Worm (Caenorhabditis elegans) whole organism, early embryonic: ENCODE measurements around the gene F28A12.10.

ENCODE experiments used
- B0310.2 ChIP-seq: sonication (generic microtip); optimal IDR thresholded peaks from 2 replicates; lab custom pipeline; 2016; ENCODE audit warnings: mild to moderate bottlenecking, missing genetic modification characterization, missing compliant biosample characterization
- F13C5.2 ChIP-seq: sonication (generic microtip); optimal IDR thresholded peaks from 2 replicates; lab custom pipeline; 2017; ENCODE audit warnings: mild to moderate bottlenecking, missing genetic modification characterization, inconsistent platforms, missing compliant biosample characterization
- aly-1 ChIP-seq: sonication (generic microtip); optimal IDR thresholded peaks from 2 replicates; lab custom pipeline; 2016; ENCODE audit warnings: missing genetic modification characterization, missing compliant biosample characterization
- ama-1 ChIP-seq: fragments of 150-350 bp; optimal IDR thresholded peaks from 2 replicates; lab custom pipeline; 2014
- ceh-13 ChIP-seq: fragments of 200-800 bp; sonication (Bioruptor generic); optimal IDR thresholded peaks from 2 replicates; lab custom pipeline; 2018; ENCODE audit warnings: mild to moderate bottlenecking, missing genetic modification characterization, missing compliant biosample characterization
- ceh-36 ChIP-seq: sonication (generic microtip); optimal IDR thresholded peaks from 2 replicates; lab custom pipeline; 2016; ENCODE audit warnings: missing genetic modification characterization, inconsistent platforms, missing compliant biosample characterization
- ets-7 ChIP-seq: sonication (generic microtip); optimal IDR thresholded peaks from 2 replicates; lab custom pipeline; 2016; ENCODE audit warnings: missing genotype, missing genetic modification characterization, missing compliant biosample characterization
- flt-1 ChIP-seq: fragments of 200-800 bp; sonication (Bioruptor generic); IDR thresholded peaks from 2 replicates; pipeline ENCODE4 v1.3.6; 2022; ENCODE audit warnings: missing genetic modification characterization, missing compliant biosample characterization
- hmbx-1 ChIP-seq: sonication (generic microtip); optimal IDR thresholded peaks from 2 replicates; lab custom pipeline; 2016; ENCODE audit warnings: mild to moderate bottlenecking, missing genetic modification characterization, missing compliant biosample characterization
- hmg-4 ChIP-seq: fragments of 200-800 bp; sonication (Bioruptor generic); optimal IDR thresholded peaks from 2 replicates; lab custom pipeline; 2018; ENCODE audit warnings: mild to moderate bottlenecking, missing genetic modification characterization, missing compliant biosample characterization
- hnd-1 ChIP-seq: sonication (generic microtip); optimal IDR thresholded peaks from 2 replicates; lab custom pipeline; 2016; ENCODE audit warnings: missing genetic modification characterization, missing compliant biosample characterization
- pes-1 ChIP-seq: fragments of 200-800 bp; sonication (Bioruptor generic); IDR thresholded peaks from 2 replicates; pipeline ENCODE4 v1.3.6; 2022; ENCODE audit warnings: missing genetic modification reagents, missing genetic modification characterization, missing compliant biosample characterization
- scrt-1 ChIP-seq: fragments of 200-800 bp; sonication (Bioruptor generic); IDR thresholded peaks from 2 replicates; pipeline ENCODE4 v1.3.6; 2022; ENCODE audit warnings: missing genetic modification characterization, missing compliant biosample characterization
- sea-1 ChIP-seq: fragments of 200-800 bp; sonication (Bioruptor generic); conservative IDR thresholded peaks from 2 replicates; pipeline ENCODE4 v1.3.6; 2022; ENCODE audit warnings: missing genetic modification characterization, missing compliant biosample characterization
- tbx-11 ChIP-seq: fragments of 200-800 bp; sonication (Bioruptor generic); IDR thresholded peaks from 2 replicates; pipeline ENCODE4 v1.3.6; 2022; ENCODE audit warnings: missing genetic modification characterization, missing compliant biosample characterization
- tbx-37 ChIP-seq: fragments of 200-800 bp; sonication (Bioruptor generic); conservative IDR thresholded peaks from 2 replicates; pipeline ENCODE4 v1.3.6; 2022; ENCODE audit warnings: missing genetic modification reagents, missing genetic modification characterization, missing compliant biosample characterization
- tra-4 ChIP-seq: sonication (generic microtip); optimal IDR thresholded peaks from 2 replicates; lab custom pipeline; 2017; ENCODE audit warnings: missing genetic modification characterization, missing compliant biosample characterization

Gene F28A12.10

ce11 chrV:8626406-8626805 is 11.2 kb downstream of the F28A12.10 start:
- TF ChIP-seq B0310.2 (tag; lab: Kevin White, UChicago): no peak
- TF ChIP-seq tbx-37: no peak
- no peak for TF ChIP-seq aly-1
- no peak for TF ChIP-seq tbx-11 (GFP tag; lab: Robert Waterston, UW)
- TF ChIP-seq ceh-36: no peak
- no peak for TF ChIP-seq scrt-1 (GFP tag; lab: Robert Waterston, UW)
- no peak for TF ChIP-seq hmg-4 (GFP tag; lab: Kevin White, UChicago)
- no peak for TF ChIP-seq F13C5.2 (tag; lab: Kevin White, UChicago)
- TF ChIP-seq flt-1 (GFP tag; lab: Robert Waterston, UW): no peak
- no peak for TF ChIP-seq ceh-13 (GFP tag; lab: Kevin White, UChicago)
- no peak for TF ChIP-seq tra-4 (tag; lab: Kevin White, UChicago)

DNA sequence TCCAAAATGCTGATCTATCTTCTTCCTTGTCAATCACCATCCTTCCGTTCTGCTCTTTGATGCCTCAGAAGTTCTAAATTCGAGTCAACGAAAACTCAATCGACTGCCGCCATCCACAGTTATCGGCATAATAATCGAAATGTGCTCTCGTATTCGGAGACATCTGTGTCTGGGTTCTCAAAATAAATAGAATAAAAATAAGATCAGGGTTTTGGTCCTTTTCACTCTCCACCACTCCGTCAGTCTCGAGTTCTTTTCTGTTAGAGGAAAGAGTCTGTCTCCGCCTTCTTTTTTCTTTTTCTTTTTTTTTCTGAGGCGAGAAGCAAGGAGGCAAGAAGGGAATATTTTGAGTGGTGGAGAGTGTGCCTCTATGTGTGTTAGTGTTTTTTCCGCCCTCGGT is 13.8 kb downstream of the F28A12.10 start, which contains the start of gene F41E6.17:
Gene F41E6.17 (plus strand): TSS at position 348 of the 400 bp plus-strand sequence.
- TF ChIP-seq tra-4 (tag; lab: Kevin White, UChicago) (no peak), B0310.2 (tag; lab: Kevin White, UChicago) (no peak), aly-1 (no peak)

DNA sequence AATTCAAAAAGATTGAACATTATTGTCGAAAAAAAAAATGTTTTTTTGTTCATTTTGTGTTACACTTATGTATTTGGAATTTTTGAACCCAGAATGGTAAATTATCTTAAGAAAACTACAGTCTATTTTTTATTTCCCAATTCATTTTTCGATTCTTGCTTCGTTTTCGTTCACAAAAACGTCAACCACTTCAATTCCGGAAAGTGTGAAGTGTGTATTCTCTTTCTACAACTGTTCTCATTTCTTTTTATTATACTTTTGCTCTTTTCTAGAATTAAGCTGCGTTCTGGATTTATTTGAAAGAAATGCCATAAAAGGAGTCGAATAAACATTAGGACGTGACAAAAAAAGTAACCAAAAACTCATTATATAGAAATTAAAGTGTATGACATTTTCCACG is 15.3 kb downstream of the F28A12.10 start, which contains the start of gene F41E6.1:
Gene F41E6.1 (plus strand): TSS at position 301 of the 400 bp plus-strand sequence.
- no peak for TF ChIP-seq aly-1
- no peak for TF ChIP-seq scrt-1 (GFP tag; lab: Robert Waterston, UW)
- TF ChIP-seq tbx-37: no peak

ce11 chrV:8621213-8621612 is 16.4 kb downstream of the F28A12.10 start, which contains the start of gene idpc-2:
Gene idpc-2 (minus strand): TSS chrV:8621313.
- TF ChIP-seq tbx-11 (GFP tag; lab: Robert Waterston, UW): no peak

DNA sequence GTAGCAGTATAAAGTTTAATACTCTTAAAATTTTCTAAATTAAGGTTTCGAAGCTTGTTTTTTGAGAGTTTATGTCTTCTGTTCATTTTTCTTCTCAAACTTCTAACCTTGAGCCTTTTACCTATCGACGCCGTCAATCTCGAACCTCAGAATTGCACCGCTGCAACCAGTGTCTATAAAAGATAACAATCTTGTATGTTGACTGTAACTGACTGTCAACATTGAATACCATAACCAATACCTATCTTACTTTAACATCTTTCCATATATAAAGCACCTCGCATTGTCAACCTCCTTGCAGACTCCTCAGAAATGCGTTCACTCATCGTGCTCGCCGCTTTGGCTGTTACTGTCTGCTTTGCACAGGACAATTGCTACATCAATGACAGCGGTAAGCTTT is 18.8 kb downstream of the F28A12.10 start, which contains the start of gene grd-5:
Gene grd-5 (plus strand): TSS at position 295 of the 400 bp plus-strand sequence.
- TF ChIP-seq tbx-37 (no peak), hmg-4 (GFP tag; lab: Kevin White, UChicago) (no peak), tbx-11 (GFP tag; lab: Robert Waterston, UW) (no peak), ceh-13 (GFP tag; lab: Kevin White, UChicago) (no peak), flt-1 (GFP tag; lab: Robert Waterston, UW) (no peak), tra-4 (tag; lab: Kevin White, UChicago) (no peak), aly-1 (no peak), ets-7 (no peak), ceh-36 (no peak), scrt-1 (GFP tag; lab: Robert Waterston, UW) (no peak), B0310.2 (tag; lab: Kevin White, UChicago) (no peak), sea-1 (no peak)

DNA sequence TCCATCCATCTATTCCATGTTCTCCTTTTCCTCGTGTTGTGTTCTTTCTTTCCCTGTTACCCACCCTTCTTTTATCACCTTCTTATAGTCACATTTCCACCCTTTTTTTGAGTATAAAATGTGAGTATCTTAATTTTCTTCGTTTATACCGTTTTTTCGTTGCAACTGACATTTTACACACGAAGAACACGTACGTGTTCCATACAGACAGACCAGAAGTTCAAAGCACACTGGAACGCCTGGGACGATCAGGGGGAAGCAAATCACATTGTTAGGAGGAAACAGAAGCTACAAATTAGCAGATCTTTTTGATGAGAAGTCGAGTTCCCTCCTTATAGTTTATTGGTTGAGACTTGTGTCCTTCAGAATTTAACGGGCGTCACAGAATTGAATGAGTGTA is 21.9 kb downstream of the F28A12.10 start:
- TF ChIP-seq tbx-37: no peak
- TF ChIP-seq ets-7: no peak
- no peak for TF ChIP-seq B0310.2 (tag; lab: Kevin White, UChicago)
- no peak for TF ChIP-seq aly-1
- no peak for TF ChIP-seq hnd-1 (tag; lab: Kevin White, UChicago)
- no peak for TF ChIP-seq ama-1 (lab: Kevin White, UChicago)
- no peak for TF ChIP-seq sea-1
- no peak for TF ChIP-seq ceh-13 (GFP tag; lab: Kevin White, UChicago)
- no peak for TF ChIP-seq ceh-36
- TF ChIP-seq scrt-1 (GFP tag; lab: Robert Waterston, UW): no peak
- no peak for TF ChIP-seq pes-1
- TF ChIP-seq flt-1 (GFP tag; lab: Robert Waterston, UW): no peak
- TF ChIP-seq hmbx-1 (tag; lab: Kevin White, UChicago): no peak
- TF ChIP-seq tra-4 (tag; lab: Kevin White, UChicago): no peak
- no peak for TF ChIP-seq F13C5.2 (tag; lab: Kevin White, UChicago)

- TF ChIP-seq ceh-36: no peak
- TF ChIP-seq F13C5.2 (tag; lab: Kevin White, UChicago): no peak
- no peak for TF ChIP-seq hnd-1 (tag; lab: Kevin White, UChicago)
- TF ChIP-seq ama-1 (lab: Kevin White, UChicago): no peak
- TF ChIP-seq flt-1 (GFP tag; lab: Robert Waterston, UW): no peak
- TF ChIP-seq sea-1: no peak
- TF ChIP-seq tbx-37: no peak
- TF ChIP-seq pes-1: no peak
These were observed 26.7 kb downstream of the F28A12.10 start, which contains the start of gene fip-4 for ce11 chrV:8610633-8611404. Gene fip-4 (minus strand): TSS chrV:8611268.

DNA sequence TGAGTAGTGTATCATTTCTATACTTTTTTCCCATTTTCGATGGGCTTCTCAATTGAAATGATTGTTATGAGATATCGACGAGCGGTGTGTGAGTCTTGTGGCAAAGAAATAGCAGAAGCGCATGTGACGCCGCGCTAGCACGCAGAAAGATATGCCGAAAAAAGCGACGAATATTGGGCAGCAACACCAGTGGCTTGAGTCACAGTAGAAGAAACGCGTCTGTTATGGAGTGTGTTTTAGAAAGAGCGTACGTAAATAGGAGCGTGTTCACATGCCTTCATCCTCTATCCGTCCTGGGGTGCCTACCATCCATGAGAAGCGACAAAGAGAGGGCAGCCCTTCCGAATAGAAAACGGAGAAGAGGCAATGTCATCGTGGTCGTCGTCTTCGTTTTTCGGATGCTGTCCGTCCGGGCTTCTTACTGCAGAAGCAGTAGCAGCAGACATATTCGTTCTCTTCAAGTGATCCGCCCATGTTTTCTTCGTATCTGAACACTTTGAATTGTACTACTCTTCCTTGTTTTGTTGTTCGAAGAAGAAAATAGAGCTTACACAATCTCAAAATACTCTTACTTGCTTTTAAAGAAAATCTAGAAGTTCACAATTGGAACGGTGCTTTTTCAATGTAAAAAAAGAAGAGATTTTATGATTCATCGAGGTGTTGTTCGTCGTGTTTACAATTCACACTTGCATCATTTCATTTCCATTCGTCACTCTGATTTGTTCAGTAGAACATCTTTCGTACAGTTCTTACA is 27.6 kb downstream of the F28A12.10 start:
- peak; percentile 18 for TF ChIP-seq aly-1
- no peak for TF ChIP-seq hmg-4 (GFP tag; lab: Kevin White, UChicago)
- peak; percentile 28 for TF ChIP-seq B0310.2 (tag; lab: Kevin White, UChicago)
